Fruit fly (Drosophila melanogaster) S2 (cell line): ENCODE results near the gene CG46304.

ENCODE experiments used
- CG8478 ChIP-seq: fragments of >200 bp; optimal IDR thresholded peaks from 2 replicates; lab custom pipeline; 2018
- CTCF ChIP-seq, 2 experiments: fragments of >200 bp; optimal IDR thresholded peaks; 2 replicates each; lab custom pipeline; 2018

DNA sequence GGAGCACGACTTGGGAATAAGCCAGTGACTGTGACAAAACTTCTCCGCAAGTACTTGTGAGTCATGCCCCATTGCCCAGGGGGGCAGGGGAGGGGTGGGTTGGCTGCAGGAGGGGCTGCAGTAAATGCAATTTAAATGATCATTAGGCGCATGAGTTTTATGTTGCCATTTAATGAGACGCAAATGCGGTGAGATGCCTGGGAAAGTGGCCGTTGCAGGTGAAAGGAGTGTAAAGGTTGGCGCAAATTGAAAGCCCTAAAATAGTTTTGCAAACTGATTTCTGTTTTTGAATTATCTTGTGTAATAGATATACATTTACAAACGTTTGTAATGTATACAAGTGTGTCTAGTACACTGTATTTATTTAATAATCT is 40.0 kb downstream of the CG46304 start:
- TF ChIP-seq CG8478 (no peak), CTCF (optimal IDR thresholded peaks at IDR 0.05; lab: Kevin White, UChicago) (no peak)
